Worm (Caenorhabditis elegans) whole organism, late embryonic: ENCODE results near the gene Y79H2A.2.

Experiments used
- K09A11.1 ChIP-seq: sonication (generic microtip); optimal IDR thresholded peaks from 2 replicates; lab custom pipeline; 2017; ENCODE audit warnings: antibody characterized with exemption, mild to moderate bottlenecking, missing genetic modification characterization, missing compliant biosample characterization; ENCODE audit not compliant: insufficient read depth
- ahr-1 ChIP-seq: sonication (generic microtip); optimal IDR thresholded peaks from 2 replicates; lab custom pipeline; 2016; ENCODE audit warnings: missing genetic modification characterization, missing compliant biosample characterization
- ceh-6 ChIP-seq: fragments of 200-800 bp; sonication (Bioruptor generic); optimal IDR thresholded peaks from 2 replicates; lab custom pipeline; 2018; ENCODE audit warnings: mild to moderate bottlenecking, missing genetic modification characterization, missing compliant biosample characterization
- dmd-4 ChIP-seq: sonication (generic microtip); optimal IDR thresholded peaks from 2 replicates; lab custom pipeline; 2016; ENCODE audit warnings: borderline replicate concordance, missing genetic modification characterization, missing compliant biosample characterization
- dve-1 ChIP-seq: sonication (generic microtip); optimal IDR thresholded peaks from 2 replicates; lab custom pipeline; 2017; ENCODE audit warnings: antibody characterized with exemption, mild to moderate bottlenecking, missing genetic modification characterization, missing compliant biosample characterization
- ets-4 ChIP-seq: sonication (generic microtip); optimal IDR thresholded peaks from 2 replicates; lab custom pipeline; 2016; ENCODE audit warnings: missing genetic modification characterization, missing compliant biosample characterization
- eyg-1 ChIP-seq: sonication (generic microtip); optimal IDR thresholded peaks from 2 replicates; lab custom pipeline; 2016; ENCODE audit warnings: missing genotype, missing genetic modification characterization, missing compliant biosample characterization
- fkh-10 ChIP-seq: fragments of 150-350 bp; optimal IDR thresholded peaks from 2 replicates; lab custom pipeline; 2014; ENCODE audit warnings: missing biosample characterization, missing genetic modification reagents, missing genetic modification characterization
- gmeb-2 ChIP-seq: sonication (generic microtip); optimal IDR thresholded peaks from 2 replicates; lab custom pipeline; 2016; ENCODE audit warnings: missing genetic modification characterization, inconsistent platforms, missing compliant biosample characterization
- pag-3 ChIP-seq: sonication (generic microtip); optimal IDR thresholded peaks from 2 replicates; lab custom pipeline; 2016; ENCODE audit warnings: missing compliant biosample characterization, missing genetic modification characterization, borderline replicate concordance
- syd-9 ChIP-seq: sonication (generic microtip); optimal IDR thresholded peaks from 2 replicates; lab custom pipeline; 2016; ENCODE audit warnings: mild to moderate bottlenecking, missing genetic modification characterization, moderate library complexity, missing compliant biosample characterization
- ttx-3 ChIP-seq: sonication (generic microtip); optimal IDR thresholded peaks from 2 replicates; lab custom pipeline; 2016; ENCODE audit warnings: missing genetic modification reagents, missing genetic modification characterization, missing compliant biosample characterization
- zip-5 ChIP-seq: sonication (generic microtip); optimal IDR thresholded peaks from 2 replicates; lab custom pipeline; 2016; ENCODE audit warnings: missing genetic modification characterization, missing compliant biosample characterization
- ztf-16 ChIP-seq: sonication (generic microtip); optimal IDR thresholded peaks from 2 replicates; lab custom pipeline; 2017; ENCODE audit warnings: missing genetic modification characterization, missing compliant biosample characterization

DNA sequence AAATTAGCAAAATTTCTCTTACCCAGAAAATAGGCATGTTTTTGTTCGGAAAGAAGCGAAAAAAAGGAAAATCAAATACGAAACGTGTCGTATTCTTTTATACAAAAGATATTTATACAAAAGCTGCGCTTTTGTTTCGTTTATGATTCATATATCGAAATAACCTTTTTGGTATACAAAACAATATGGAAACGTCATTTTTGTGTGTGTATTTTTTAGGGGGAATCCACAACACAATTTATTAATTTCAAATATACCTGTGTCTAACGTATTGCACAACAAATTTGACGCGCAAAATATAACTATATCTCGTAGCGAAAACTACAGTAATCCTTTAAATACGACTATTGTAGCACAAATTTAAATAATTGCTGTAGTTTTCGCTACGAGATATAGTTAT, at the start of gene Y79H2A.2:
- no peak for TF ChIP-seq eyg-1 (tag; lab: Kevin White, UChicago)
- no peak for TF ChIP-seq ceh-6 (GFP tag; lab: Kevin White, UChicago)
- TF ChIP-seq syd-9 (tag; lab: Kevin White, UChicago), result no peak
- no peak for TF ChIP-seq ttx-3 (tag; lab: Kevin White, UChicago)
- no peak for TF ChIP-seq dve-1 (tag; lab: Kevin White, UChicago)
- no peak for TF ChIP-seq dmd-4 (tag; lab: Kevin White, UChicago)
- no peak for TF ChIP-seq ztf-16 (tag; lab: Kevin White, UChicago)
- no peak for TF ChIP-seq ahr-1 (tag; lab: Kevin White, UChicago)
- TF ChIP-seq K09A11.1, result no peak
- no peak for TF ChIP-seq ets-4 (tag; lab: Kevin White, UChicago)
- no peak for TF ChIP-seq zip-5 (tag; lab: Kevin White, UChicago)
- TF ChIP-seq gmeb-2 (tag; lab: Kevin White, UChicago), result no peak
- TF ChIP-seq fkh-10 (GFP tag; lab: Kevin White, UChicago), result no peak
- no peak for TF ChIP-seq pag-3
